Fruit fly (Drosophila melanogaster): ENCODE results near the gene FarO.

The FarO gene

DNA sequence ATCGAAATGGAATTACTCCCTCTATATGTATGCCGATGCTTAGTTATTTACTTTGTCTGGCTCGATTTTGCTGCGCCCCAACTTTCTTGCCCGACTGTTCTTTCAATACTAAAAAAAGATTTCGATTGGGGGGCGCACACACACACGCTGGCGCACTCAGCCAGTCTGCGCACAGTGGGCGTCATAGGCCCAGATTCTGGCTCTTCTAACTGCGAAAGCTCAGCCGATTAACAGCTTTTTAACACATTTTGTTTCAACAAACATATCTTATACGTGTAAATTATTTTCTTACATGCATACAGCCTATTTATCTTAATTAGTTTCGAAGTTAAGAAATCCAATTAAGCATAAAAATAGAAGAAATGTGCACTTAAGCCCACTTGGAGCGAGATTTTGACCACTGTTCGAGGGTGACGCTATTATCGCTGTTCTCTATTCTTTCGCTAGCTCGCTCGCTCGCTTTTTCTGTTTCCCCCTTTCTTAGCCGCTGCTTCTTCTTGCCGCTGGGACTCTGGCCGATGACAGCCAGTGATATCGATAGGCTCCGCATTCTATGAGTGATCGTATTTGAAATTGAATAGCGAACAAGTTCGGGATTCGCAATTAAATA lies 18.6 kb upstream of the FarO start, which contains the start of gene Vinc (continued):
- TF ChIP-seq CG9609 (GFP tag; optimal IDR thresholded peaks at IDR 0.05) (peak; percentile 50), CG34422 (GFP tag; IDR thresholded peaks at IDR 0.05) (peak; percentile 85), gfzf (GFP tag; optimal IDR thresholded peaks at IDR 0.05) (no peak), CHES-1-like (GFP tag; optimal IDR thresholded peaks at IDR 0.05) (peak; percentile 58), CG9215 (GFP tag; IDR thresholded peaks at IDR 0.05) (peak; percentile 89), CG6791 (GFP tag; IDR thresholded peaks at IDR 0.05; ENCODE audit: partially characterized antibody) (peak; percentile 53; the same call in 1 of the 3 replicates), Hand (GFP tag; optimal IDR thresholded peaks at IDR 0.05) (peak; percentile 86), CG2678 (tag; optimal IDR thresholded peaks at IDR 0.05) (peak; percentile 96), CG18011 (GFP tag; optimal IDR thresholded peaks at IDR 0.05) (peak; percentile 53), CG4820 (GFP tag; optimal IDR thresholded peaks at IDR 0.05) (peak; percentile 77), CG10274 (GFP tag; optimal IDR thresholded peaks at IDR 0.05) (peak; percentile 82), en (GFP tag; optimal IDR thresholded peaks at IDR 0.05) (peak; percentile 82), YL-1 (GFP tag; optimal IDR thresholded peaks at IDR 0.05) (peak; percentile 11), sisA (GFP tag; IDR thresholded peaks at IDR 0.05) (peak; percentile 82), CG17568 (GFP tag; optimal IDR thresholded peaks at IDR 0.05) (no peak), CTCF (GFP tag; optimal IDR thresholded peaks at IDR 0.05) (peak; percentile 38), nom (GFP tag; optimal IDR thresholded peaks at IDR 0.05) (peak; percentile 92), CG31365 (tag; optimal IDR thresholded peaks at IDR 0.05) (peak; percentile 62), CG34224 (GFP tag; IDR thresholded peaks at IDR 0.05; ENCODE audit: partially characterized antibody) (0 out of 3 replicates have a peak, but pooled peaks have one; percentile 27), CG12071 (GFP tag; optimal IDR thresholded peaks at IDR 0.05) (peak; percentile 78), CG17385 (GFP tag; optimal IDR thresholded peaks at IDR 0.05) (peak; percentile 96), CG4404 (GFP tag; IDR thresholded peaks at IDR 0.05) (peak; percentile 70), CG17802 (tag; optimal IDR thresholded peaks at IDR 0.05) (peak; percentile 68), chm (GFP tag; IDR thresholded peaks at IDR 0.05) (peak; percentile 52; the same call in 1 of the 2 replicates), CG14667 (GFP tag; IDR thresholded peaks at IDR 0.05) (peak; percentile 74), Mrtf (GFP tag; IDR thresholded peaks at IDR 0.05) (peak; percentile 77; the same call in 2 of the 3 replicates), dpn (GFP tag; optimal IDR thresholded peaks at IDR 0.05) (peak; percentile 79 to 89), Atf3 (GFP tag; optimal IDR thresholded peaks at IDR 0.05) (peak; percentile 68), Mad (GFP tag; optimal IDR thresholded peaks at IDR 0.05) (peak; percentile 34), CG11398 (GFP tag; optimal IDR thresholded peaks at IDR 0.05) (peak; percentile 64), CG13424 (tag; optimal IDR thresholded peaks at IDR 0.05) (peak; percentile 94), CG6683 (GFP tag; optimal IDR thresholded peaks at IDR 0.05) (peak; percentile 88), h (optimal IDR thresholded peaks at IDR 0.05) (no peak), Max (GFP tag; optimal IDR thresholded peaks at IDR 0.05) (peak; percentile 81), CG1792 (GFP tag; optimal IDR thresholded peaks at IDR 0.05) (peak; percentile 65), CG12744 (GFP tag; optimal IDR thresholded peaks at IDR 0.05) (no peak), Ets65A (GFP tag) (peak; percentile 97), CG33213 (GFP tag; optimal IDR thresholded peaks at IDR 0.05) (peak; percentile 68), fd96Cb (tag; optimal IDR thresholded peaks at IDR 0.05) (peak; percentile 85), CG15011 (GFP tag; optimal IDR thresholded peaks at IDR 0.05) (no peak), Dek (tag; optimal IDR thresholded peaks at IDR 0.05) (peak; percentile 83), CG30431 (GFP tag; optimal IDR thresholded peaks at IDR 0.05) (peak; percentile 74), BtbVII (GFP tag; optimal IDR thresholded peaks at IDR 0.05) (peak; percentile 93), dimm (GFP tag; IDR thresholded peaks at IDR 0.05) (no peak), tll (GFP tag; optimal IDR thresholded peaks at IDR 0.05) (no peak), CG5180 (GFP tag; optimal IDR thresholded peaks at IDR 0.05) (peak; percentile 80), ac (GFP tag; optimal IDR thresholded peaks at IDR 0.05) (no peak), CG10979 (tag; optimal IDR thresholded peaks at IDR 0.05) (peak; percentile 89), Nf-YA (GFP tag; IDR thresholded peaks at IDR 0.05) (peak; percentile 50; the same call in 1 of the 2 replicates), zen2 (GFP tag; IDR thresholded peaks at IDR 0.05; ENCODE audit: partially characterized antibody) (peak; percentile 41; the same call in 1 of the 3 replicates)
